Fruit fly (Drosophila melanogaster): ENCODE measurements around the gene rau.

The rau gene

dm6 chr2L:5923603-5924138, 44.4 kb upstream of the rau start, which contains the start of gene CG9016:
TSS of gene CG9016 (minus strand) at chr2L:5923653.
- TF ChIP-seq Dif (GFP tag; optimal IDR thresholded peaks at IDR 0.05; ENCODE audit: partially characterized antibody): peak; percentile 21
- TF ChIP-seq Abd-B (GFP tag; optimal IDR thresholded peaks at IDR 0.05): no peak

- TF ChIP-seq br (GFP tag; optimal IDR thresholded peaks at IDR 0.05) (no peak), CG9705 (GFP tag; optimal IDR thresholded peaks at IDR 0.05) (no peak), Mio (GFP tag; optimal IDR thresholded peaks at IDR 0.05) (no peak), Sp1 (GFP tag; optimal IDR thresholded peaks at IDR 0.05) (no peak), sv (GFP tag; optimal IDR thresholded peaks at IDR 0.05) (no peak), rgr (GFP tag; optimal IDR thresholded peaks at IDR 0.05) (no peak), HLH106 (tag; optimal IDR thresholded peaks at IDR 0.05) (no peak), sage (GFP tag; optimal IDR thresholded peaks at IDR 0.05) (no peak), dmrt93B (GFP tag; optimal IDR thresholded peaks at IDR 0.05) (no peak), Abd-B (GFP tag; optimal IDR thresholded peaks at IDR 0.05) (no peak), psq (GFP tag; optimal IDR thresholded peaks at IDR 0.05) (no peak), h (GFP tag; optimal IDR thresholded peaks at IDR 0.05) (no peak), fru (GFP tag; optimal IDR thresholded peaks at IDR 0.05) (no peak), usp (GFP tag; optimal IDR thresholded peaks at IDR 0.05) (no peak), dsf (GFP tag; optimal IDR thresholded peaks at IDR 0.05; ENCODE audit: borderline replicate concordance) (no peak)
These were observed 30.9 kb upstream of the rau start, which contains the start of gene CG14000 for dm6 chr2L:5910189-5910588. TSS of gene CG14000 (minus strand) at chr2L:5910289.

dm6 chr2L:5906893-5907850, 27.9 kb upstream of the rau start, which contains the start of gene bchs:
TSS of gene bchs (plus strand) at chr2L:5907169.
- TF ChIP-seq Sp1 (GFP tag; optimal IDR thresholded peaks at IDR 0.05) (peak; percentile 53), OdsH (GFP tag; optimal IDR thresholded peaks at IDR 0.05) (peak; percentile 82), ey (GFP tag; optimal IDR thresholded peaks at IDR 0.05) (no peak), br (GFP tag; optimal IDR thresholded peaks at IDR 0.05) (peak; percentile 67), Hnf4 (GFP tag; optimal IDR thresholded peaks at IDR 0.05) (peak; percentile 6), HLH106 (tag; optimal IDR thresholded peaks at IDR 0.05) (peak; percentile 41), Myc (optimal IDR thresholded peaks at IDR 0.05) (peak; percentile 39), h (GFP tag; optimal IDR thresholded peaks at IDR 0.05) (peak; percentile 87), foxo (GFP tag; optimal IDR thresholded peaks at IDR 0.05) (peak in 1 of 2 experiments; percentile 14), jim (GFP tag; optimal IDR thresholded peaks at IDR 0.05) (no peak), sv (GFP tag; optimal IDR thresholded peaks at IDR 0.05) (peak; percentile 56), Jra (GFP tag; optimal IDR thresholded peaks at IDR 0.05) (no peak), Hr83 (GFP tag; optimal IDR thresholded peaks at IDR 0.05; ENCODE audit: poor library complexity, severe bottlenecking) (peak; percentile 98), rgr (GFP tag; optimal IDR thresholded peaks at IDR 0.05) (peak; percentile 86), sage (GFP tag; optimal IDR thresholded peaks at IDR 0.05) (peak; percentile 5), tai (GFP tag; optimal IDR thresholded peaks at IDR 0.05) (no peak), psq (GFP tag; optimal IDR thresholded peaks at IDR 0.05) (peak; percentile 98), Dif (GFP tag; optimal IDR thresholded peaks at IDR 0.05; ENCODE audit: partially characterized antibody) (peak; percentile 21), CG9705 (GFP tag; optimal IDR thresholded peaks at IDR 0.05) (no peak), Rel (GFP tag; optimal IDR thresholded peaks at IDR 0.05) (no peak), Rel (tag; optimal IDR thresholded peaks at IDR 0.05) (peak; percentile 97), CrebA (GFP tag; optimal IDR thresholded peaks at IDR 0.05; ENCODE audit: borderline replicate concordance) (peak; percentile 78), GATAd (GFP tag; optimal IDR thresholded peaks at IDR 0.05) (peak; percentile 23), usp (GFP tag; optimal IDR thresholded peaks at IDR 0.05) (no peak)

- no peak for TF ChIP-seq Dfd (GFP tag; optimal IDR thresholded peaks at IDR 0.05)
- peak; percentile 63 for TF ChIP-seq CG9705 (GFP tag; optimal IDR thresholded peaks at IDR 0.05)
- TF ChIP-seq N (GFP tag; optimal IDR thresholded peaks at IDR 0.05): no peak
- TF ChIP-seq brk (GFP tag; optimal IDR thresholded peaks at IDR 0.05): no peak
- peak; percentile 71 for TF ChIP-seq OdsH (GFP tag; optimal IDR thresholded peaks at IDR 0.05)
- peak; percentile 54 for TF ChIP-seq dsf (GFP tag; optimal IDR thresholded peaks at IDR 0.05; ENCODE audit: borderline replicate concordance)
- TF ChIP-seq h (GFP tag; optimal IDR thresholded peaks at IDR 0.05): peak; percentile 69
- no peak for TF ChIP-seq CrebA (GFP tag; optimal IDR thresholded peaks at IDR 0.05; ENCODE audit: borderline replicate concordance)
- no peak for TF ChIP-seq sage (GFP tag; optimal IDR thresholded peaks at IDR 0.05)
- no peak for TF ChIP-seq woc (GFP tag; optimal IDR thresholded peaks at IDR 0.05)
- TF ChIP-seq jim (GFP tag; optimal IDR thresholded peaks at IDR 0.05): no peak
- peak; percentile 21 for TF ChIP-seq ey (GFP tag; optimal IDR thresholded peaks at IDR 0.05)
- TF ChIP-seq lola (GFP tag; optimal IDR thresholded peaks at IDR 0.05): no peak
- peak; percentile 76 for TF ChIP-seq rgr (GFP tag; optimal IDR thresholded peaks at IDR 0.05)
- peak; percentile 32 for TF ChIP-seq CG32264 (GFP tag; optimal IDR thresholded peaks at IDR 0.05)
- peak; percentile 88 for TF ChIP-seq Hnf4 (GFP tag; optimal IDR thresholded peaks at IDR 0.05)
- no peak for TF ChIP-seq Mio (GFP tag; optimal IDR thresholded peaks at IDR 0.05)
- TF ChIP-seq Hr78 (GFP tag; optimal IDR thresholded peaks at IDR 0.05): no peak
- peak; percentile 49 for TF ChIP-seq Sp1 (GFP tag; optimal IDR thresholded peaks at IDR 0.05)
- no peak for TF ChIP-seq dl (GFP tag; optimal IDR thresholded peaks at IDR 0.05; ENCODE audit: insufficient read depth in 1 of 2, partially characterized antibody in 2 of 2)
- TF ChIP-seq pan (optimal IDR thresholded peaks at IDR 0.05): no peak
- no peak for TF ChIP-seq sv (GFP tag; optimal IDR thresholded peaks at IDR 0.05)
- no peak for TF ChIP-seq Vsx2 (GFP tag; optimal IDR thresholded peaks at IDR 0.05; ENCODE audit: partially characterized antibody)
- TF ChIP-seq Dif (GFP tag; optimal IDR thresholded peaks at IDR 0.05; ENCODE audit: partially characterized antibody): no peak
- TF ChIP-seq br (GFP tag; optimal IDR thresholded peaks at IDR 0.05): peak; percentile 76
These were observed 25.3 kb upstream of the rau start, which contains the start of gene CG9021 for dm6 chr2L:5904585-5904984. TSS of gene CG9021 (minus strand) at chr2L:5904689.

Data from whole organism, wandering third instar larva.